Worm (Caenorhabditis elegans) whole organism, L2 larva: Measurements from ENCODE around the gene Y43D4A.6.

ENCODE experiments used
- R02D3.7 ChIP-seq: fragments of 150-350 bp; optimal IDR thresholded peaks from 2 replicates; lab custom pipeline; 2014; ENCODE audit warnings: missing biosample characterization, missing genetic modification characterization
- Y55F3AM.14 ChIP-seq: fragments of 200-800 bp; sonication (Bioruptor generic); optimal IDR thresholded peaks from 2 replicates; lab custom pipeline; 2018; ENCODE audit warnings: mild to moderate bottlenecking, missing genetic modification characterization, missing compliant biosample characterization
- alr-1 ChIP-seq: fragments of 150-350 bp; optimal IDR thresholded peaks from 2 replicates; lab custom pipeline; 2014; ENCODE audit warnings: missing biosample characterization, missing genetic modification characterization
- ama-1 ChIP-seq: fragments of 150-350 bp; optimal IDR thresholded peaks from 2 replicates; lab custom pipeline; 2018; ENCODE audit warnings: inconsistent platforms
- ceh-82 ChIP-seq: fragments of 150-350 bp; optimal IDR thresholded peaks from 2 replicates; lab custom pipeline; 2014; ENCODE audit warnings: missing biosample characterization, missing genetic modification characterization
- crh-2 ChIP-seq: sonication (generic microtip); optimal IDR thresholded peaks from 2 replicates; lab custom pipeline; 2017; ENCODE audit warnings: missing biosample characterization, missing genetic modification characterization
- dmd-4 ChIP-seq: sonication (generic microtip); optimal IDR thresholded peaks from 2 replicates; lab custom pipeline; 2017; ENCODE audit warnings: missing biosample characterization, missing genetic modification characterization
- elt-1 ChIP-seq: fragments of 150-350 bp; optimal IDR thresholded peaks from 2 replicates; lab custom pipeline; 2014; ENCODE audit warnings: missing biosample characterization, missing genetic modification characterization
- gmeb-1 ChIP-seq: fragments of 150-350 bp; optimal IDR thresholded peaks from 2 replicates; lab custom pipeline; 2014; ENCODE audit warnings: missing biosample characterization, missing genetic modification characterization
- lin-11 ChIP-seq: fragments of 150-350 bp; sonication (generic microtip); optimal IDR thresholded peaks from 2 replicates; lab custom pipeline; 2014; ENCODE audit warnings: missing biosample characterization, missing genetic modification characterization, inconsistent platforms, mixed read lengths
- lin-13 ChIP-seq: fragments of 150-350 bp; optimal IDR thresholded peaks from 2 replicates; lab custom pipeline; 2014; ENCODE audit warnings: missing biosample characterization, missing genetic modification reagents, missing genetic modification characterization
- mab-5 ChIP-seq: fragments of 150-350 bp; optimal IDR thresholded peaks from 2 replicates; lab custom pipeline; 2014; ENCODE audit warnings: missing biosample characterization, missing genetic modification characterization
- mbf-1 ChIP-seq: sonication (generic microtip); optimal IDR thresholded peaks from 2 replicates; lab custom pipeline; 2017; ENCODE audit warnings: missing biosample characterization, missing genetic modification characterization
- mdl-1 ChIP-seq, 2 experiments: fragments of 150-350 bp in 1 of 2; sonication (generic microtip) in 1 of 2; optimal IDR thresholded peaks; 2 replicates each; lab custom pipeline; 2017; ENCODE audit warnings: missing biosample characterization in 2 of 2, missing genetic modification characterization in 2 of 2
- nhr-10 ChIP-seq: sonication (generic microtip); optimal IDR thresholded peaks from 2 replicates; lab custom pipeline; 2017; ENCODE audit warnings: missing biosample characterization, missing genetic modification characterization
- nhr-11 ChIP-seq: fragments of 150-350 bp; optimal IDR thresholded peaks from 2 replicates; lab custom pipeline; 2014; ENCODE audit warnings: missing biosample characterization, missing genetic modification characterization
- nhr-12 ChIP-seq: fragments of 150-350 bp; optimal IDR thresholded peaks from 2 replicates; lab custom pipeline; 2014; ENCODE audit warnings: missing biosample characterization, missing genetic modification characterization
- nhr-21 ChIP-seq: fragments of 150-350 bp; optimal IDR thresholded peaks from 2 replicates; lab custom pipeline; 2014; ENCODE audit warnings: missing biosample characterization, missing genetic modification characterization
- nhr-23 ChIP-seq: fragments of 150-350 bp; optimal IDR thresholded peaks from 2 replicates; lab custom pipeline; 2014; ENCODE audit warnings: missing biosample characterization, missing genetic modification reagents, missing genetic modification characterization
- nhr-237 ChIP-seq: fragments of 150-350 bp; optimal IDR thresholded peaks from 2 replicates; lab custom pipeline; 2014; ENCODE audit warnings: missing biosample characterization, missing genetic modification characterization
- nhr-25 ChIP-seq: fragments of 150-350 bp; sonication (generic microtip); optimal IDR thresholded peaks from 3 replicates; lab custom pipeline; 2014; ENCODE audit warnings: missing biosample characterization, missing genetic modification characterization
- nhr-6 ChIP-seq: fragments of 150-350 bp; optimal IDR thresholded peaks from 2 replicates; lab custom pipeline; 2014; ENCODE audit warnings: missing biosample characterization, missing genetic modification characterization
- nhr-77 ChIP-seq: fragments of 150-350 bp; optimal IDR thresholded peaks from 2 replicates; lab custom pipeline; 2014; ENCODE audit warnings: missing biosample characterization, missing genetic modification characterization
- peb-1 ChIP-seq: fragments of 150-350 bp; optimal IDR thresholded peaks from 2 replicates; lab custom pipeline; 2014; ENCODE audit warnings: missing biosample characterization, missing genetic modification characterization
- sem-4 ChIP-seq: fragments of 150-350 bp; optimal IDR thresholded peaks from 2 replicates; lab custom pipeline; 2014; ENCODE audit warnings: missing biosample characterization, missing genetic modification reagents, missing genetic modification characterization
- unc-39 ChIP-seq: fragments of 150-350 bp; optimal IDR thresholded peaks from 2 replicates; lab custom pipeline; 2014; ENCODE audit warnings: missing biosample characterization, missing genetic modification characterization
- unc-55 ChIP-seq: fragments of 150-350 bp; sonication (generic microtip); optimal IDR thresholded peaks from 3 replicates; lab custom pipeline; 2014; ENCODE audit warnings: missing biosample characterization, missing genetic modification reagents, missing genetic modification characterization
- unc-62 ChIP-seq: fragments of 150-350 bp; optimal IDR thresholded peaks from 2 replicates; lab custom pipeline; 2014; ENCODE audit warnings: missing biosample characterization, missing genetic modification reagents, missing genetic modification characterization
- zag-1 ChIP-seq: fragments of 150-350 bp; optimal IDR thresholded peaks from 2 replicates; lab custom pipeline; 2014; ENCODE audit warnings: missing biosample characterization, missing genetic modification characterization
- ztf-1 ChIP-seq: fragments of 200-800 bp; sonication (Bioruptor generic); conservative IDR thresholded peaks from 2 replicates; pipeline ENCODE4 v1.3.6; 2022; ENCODE audit warnings: missing genetic modification characterization, missing compliant biosample characterization
- ztf-11 ChIP-seq: sonication (generic microtip); optimal IDR thresholded peaks from 2 replicates; lab custom pipeline; 2017; ENCODE audit warnings: missing biosample characterization, missing genetic modification characterization
- ztf-4 ChIP-seq: fragments of 150-350 bp; optimal IDR thresholded peaks from 2 replicates; lab custom pipeline; 2014; ENCODE audit warnings: missing biosample characterization, missing genetic modification characterization

Y43D4A.6 gene

ce11 chrIV:16828698-16829097 lies 41.6 kb downstream of the Y43D4A.6 start, which contains the start of gene Y116A8A.6:
TSS of gene Y116A8A.6 (minus strand) at chrIV:16828798.
- no peak for TF ChIP-seq unc-39
- TF ChIP-seq, all 48 proteins: peak for 0

ce11 chrIV:16829896-16830295 lies 42.8 kb downstream of the Y43D4A.6 start, which contains the start of gene Y116A8A.7:
TSS of gene Y116A8A.7 (plus strand) at chrIV:16830196.
- no peak for TF ChIP-seq lin-13 (GFP tag; lab: Kevin White, UChicago)
- no peak for TF ChIP-seq nhr-6 (tag; lab: Kevin White, UChicago)
- TF ChIP-seq nhr-12 (tag; lab: Kevin White, UChicago) = no peak
- no peak for TF ChIP-seq elt-1 (tag; lab: Kevin White, UChicago)
- no peak for TF ChIP-seq gmeb-1
- TF ChIP-seq nhr-21 (tag; lab: Kevin White, UChicago) = no peak
- no peak for TF ChIP-seq alr-1 (tag; lab: Kevin White, UChicago)
- TF ChIP-seq unc-55 (GFP tag; lab: Kevin White, UChicago) = no peak
- TF ChIP-seq crh-2 (tag; lab: Kevin White, UChicago) = no peak
- no peak for TF ChIP-seq ceh-82 (tag; lab: Kevin White, UChicago)
- no peak for TF ChIP-seq ztf-1 (GFP tag; lab: Robert Waterston, UW)
- TF ChIP-seq mdl-1 (tag; optimal IDR thresholded peaks at IDR 0.05; lab: Kevin White, UChicago) = no peak
- no peak for TF ChIP-seq Y55F3AM.14 (GFP tag; lab: Kevin White, UChicago)
- TF ChIP-seq nhr-11 (tag; lab: Kevin White, UChicago) = no peak
- TF ChIP-seq lin-11 (tag; lab: Kevin White, UChicago) = no peak
- no peak for TF ChIP-seq ama-1 (lab: Kevin White, UChicago)
- no peak for TF ChIP-seq sem-4 (tag; lab: Kevin White, UChicago)
- no peak for TF ChIP-seq nhr-237 (tag; lab: Kevin White, UChicago)
- no peak for TF ChIP-seq ztf-11 (tag; lab: Kevin White, UChicago)
- no peak for TF ChIP-seq unc-62

ce11 chrIV:16831366-16831765 lies 44.2 kb downstream of the Y43D4A.6 start, which contains the start of gene clec-194:
TSS of gene clec-194 (plus strand) at chrIV:16831666.
- no peak for TF ChIP-seq nhr-21 (tag; lab: Kevin White, UChicago)
- TF ChIP-seq nhr-10 (tag; lab: Kevin White, UChicago) = no peak
- TF ChIP-seq ztf-4 (tag; lab: Kevin White, UChicago) = no peak
- TF ChIP-seq Y55F3AM.14 (GFP tag; lab: Kevin White, UChicago) = no peak
- TF ChIP-seq R02D3.7 (tag; lab: Kevin White, UChicago) = no peak
- TF ChIP-seq mbf-1 = no peak
- TF ChIP-seq nhr-25 = no peak
- no peak for TF ChIP-seq sem-4 (tag; lab: Kevin White, UChicago)
- no peak for TF ChIP-seq mab-5 (tag; lab: Kevin White, UChicago)
- no peak for TF ChIP-seq zag-1 (tag; lab: Kevin White, UChicago)
- TF ChIP-seq nhr-23 (tag; lab: Kevin White, UChicago) = no peak
- TF ChIP-seq nhr-77 = no peak
- no peak for TF ChIP-seq lin-13 (GFP tag; lab: Kevin White, UChicago)
- no peak for TF ChIP-seq peb-1
- no peak for TF ChIP-seq dmd-4
